Fruit fly (Drosophila melanogaster) whole organism, embryonic: ENCODE results near the gene CG3224.
A peak's percentile ranks its signal among the peaks of the same experiment; 100 is the strongest.

ENCODE experiments used
- Atf3 ChIP-seq: fragments of 200-800 bp; sonication (Bioruptor generic); optimal IDR thresholded peaks from 3 replicates; lab custom pipeline; 2016; ENCODE audit warnings: missing biosample characterization, missing genetic modification characterization
- CG1024 ChIP-seq: fragments of 200-800 bp; sonication (Bioruptor generic); IDR thresholded peaks from 2 replicates; pipeline ENCODE4 v1.3.6; 2022; ENCODE audit warnings: missing biosample characterization, missing genetic modification characterization
- CG10267 ChIP-seq: fragments of 200-800 bp; sonication (Bioruptor generic); optimal IDR thresholded peaks from 2 replicates; lab custom pipeline; 2018; ENCODE audit warnings: missing biosample characterization, mild to moderate bottlenecking, missing genetic modification characterization, moderate library complexity
- CG10565 ChIP-seq: fragments of 200-800 bp; sonication (Bioruptor generic); optimal IDR thresholded peaks from 3 replicates; lab custom pipeline; 2016; ENCODE audit warnings: missing biosample characterization, mild to moderate bottlenecking, missing genetic modification characterization
- CG12104 ChIP-seq: fragments of 200-800 bp; sonication (Bioruptor generic); optimal IDR thresholded peaks from 3 replicates; lab custom pipeline; 2016; ENCODE audit warnings: missing biosample characterization, missing genetic modification characterization
- CG12659 ChIP-seq: fragments of 200-800 bp; sonication (Bioruptor generic); optimal IDR thresholded peaks from 3 replicates; lab custom pipeline; 2017; ENCODE audit warnings: mild to moderate bottlenecking, missing biosample characterization, missing genetic modification reagents, missing genetic modification characterization
- CG14014 ChIP-seq: fragments of 200-800 bp; sonication (Bioruptor generic); IDR thresholded peaks from 2 replicates; pipeline ENCODE4 v1.3.6; 2022; ENCODE audit warnings: missing biosample characterization, missing genetic modification characterization
- CG14710 ChIP-seq: fragments of 200-800 bp; sonication (Bioruptor generic); optimal IDR thresholded peaks from 3 replicates; lab custom pipeline; 2019; ENCODE audit warnings: missing biosample characterization, mild to moderate bottlenecking, missing genetic modification characterization, moderate library complexity
- CG15696 ChIP-seq: fragments of 200-800 bp; sonication (Bioruptor generic); optimal IDR thresholded peaks from 2 replicates; lab custom pipeline; 2019; ENCODE audit warnings: missing biosample characterization, mild to moderate bottlenecking, missing genetic modification characterization, moderate library complexity
- CG1602 ChIP-seq: fragments of 200-800 bp; sonication (Bioruptor generic); optimal IDR thresholded peaks from 3 replicates; lab custom pipeline; 2016; ENCODE audit warnings: missing biosample characterization, missing genetic modification characterization
- CG16779 ChIP-seq: fragments of 200-800 bp; sonication (Bioruptor generic); IDR thresholded peaks from 2 replicates; pipeline ENCODE4 v1.3.6; 2022; ENCODE audit warnings: missing biosample characterization, missing genetic modification characterization
- CG17568 ChIP-seq: fragments of 200-800 bp; sonication (Bioruptor generic); optimal IDR thresholded peaks from 2 replicates; lab custom pipeline; 2018; ENCODE audit warnings: missing biosample characterization, mild to moderate bottlenecking, missing genetic modification characterization, moderate library complexity
- CG17829 ChIP-seq: fragments of 200-800 bp; optimal IDR thresholded peaks from 2 replicates; lab custom pipeline; 2019; ENCODE audit warnings: missing biosample characterization, mild to moderate bottlenecking, missing genetic modification characterization, moderate library complexity
- CG2116 ChIP-seq: fragments of 200-800 bp; sonication (Bioruptor generic); optimal IDR thresholded peaks from 3 replicates; lab custom pipeline; 2018; ENCODE audit warnings: missing biosample characterization, mild to moderate bottlenecking, missing genetic modification characterization
- CG3065 ChIP-seq: fragments of 200-800 bp; sonication (Bioruptor generic); optimal IDR thresholded peaks from 2 replicates; lab custom pipeline; 2016; ENCODE audit warnings: missing biosample characterization, missing genetic modification characterization
- CG31365 ChIP-seq: fragments of 200-800 bp; sonication (Bioruptor generic); optimal IDR thresholded peaks from 2 replicates; lab custom pipeline; 2018; ENCODE audit warnings: missing biosample characterization, mild to moderate bottlenecking, missing genetic modification characterization
- CG3163 ChIP-seq: fragments of 200-800 bp; sonication (Bioruptor generic); optimal IDR thresholded peaks from 3 replicates; lab custom pipeline; 2016; ENCODE audit warnings: missing biosample characterization, missing genetic modification characterization
- CG4282 ChIP-seq: fragments of 200-800 bp; sonication (Bioruptor generic); optimal IDR thresholded peaks from 2 replicates; lab custom pipeline; 2016; ENCODE audit warnings: missing biosample characterization, missing genetic modification characterization
- CG4360 ChIP-seq: fragments of 200-800 bp; sonication (Bioruptor generic); IDR thresholded peaks from 2 replicates; pipeline ENCODE4 v1.3.6; 2022; ENCODE audit warnings: missing biosample characterization, missing genetic modification characterization
- CG4707 ChIP-seq: fragments of 200-800 bp; sonication (Bioruptor generic); optimal IDR thresholded peaks from 2 replicates; lab custom pipeline; 2018; ENCODE audit warnings: missing biosample characterization, mild to moderate bottlenecking, missing genetic modification characterization, moderate library complexity
- CG4730 ChIP-seq: fragments of 200-800 bp; sonication (Bioruptor generic); IDR thresholded peaks from 2 replicates; pipeline ENCODE4 v1.3.6; 2022; ENCODE audit warnings: missing biosample characterization, missing genetic modification characterization
- CG5180 ChIP-seq: fragments of 200-800 bp; sonication (Bioruptor generic); optimal IDR thresholded peaks from 3 replicates; lab custom pipeline; 2017; ENCODE audit warnings: missing biosample characterization, missing genetic modification characterization, mild to moderate bottlenecking, moderate library complexity, missing genetic modification reagents
- CG7963 ChIP-seq: fragments of 200-800 bp; sonication (Bioruptor generic); IDR thresholded peaks from 3 replicates; pipeline ENCODE4 v1.3.6; 2022; ENCODE audit warnings: missing biosample characterization, missing genetic modification characterization; ENCODE audit not compliant: partially characterized antibody
- CG9215 ChIP-seq: fragments of 200-800 bp; sonication (Bioruptor generic); IDR thresholded peaks from 2 replicates; pipeline ENCODE4 v1.3.6; 2022; ENCODE audit warnings: missing biosample characterization, missing genetic modification characterization
- CG9727 ChIP-seq: fragments of 200-800 bp; sonication (Bioruptor generic); optimal IDR thresholded peaks from 3 replicates; lab custom pipeline; 2017; ENCODE audit warnings: missing biosample characterization, mild to moderate bottlenecking, missing genetic modification characterization
- CHES-1-like ChIP-seq: fragments of 200-800 bp; sonication (Bioruptor generic); optimal IDR thresholded peaks from 2 replicates; lab custom pipeline; 2016; ENCODE audit warnings: missing biosample characterization, missing genetic modification characterization
- Deaf1 ChIP-seq: fragments of 200-800 bp; optimal IDR thresholded peaks from 3 replicates; lab custom pipeline; 2019; ENCODE audit warnings: missing biosample characterization, mild to moderate bottlenecking, missing genetic modification characterization, moderate library complexity
- Dp ChIP-seq: fragments of 200-800 bp; sonication (Bioruptor generic); optimal IDR thresholded peaks from 2 replicates; lab custom pipeline; 2018; ENCODE audit warnings: missing biosample characterization, mild to moderate bottlenecking, missing genetic modification characterization, moderate library complexity
- H15 ChIP-seq: fragments of 200-800 bp; sonication (Bioruptor generic); IDR thresholded peaks from 3 replicates; pipeline ENCODE4 v1.3.6; 2022; ENCODE audit warnings: missing biosample characterization, missing genetic modification characterization
- HLH3B ChIP-seq: fragments of 200-800 bp; sonication (Bioruptor generic); IDR thresholded peaks from 2 replicates; pipeline ENCODE4 v1.3.6; 2022; ENCODE audit warnings: missing biosample characterization, missing genetic modification characterization
- Hey ChIP-seq: fragments of 200-800 bp; sonication (Bioruptor generic); optimal IDR thresholded peaks from 3 replicates; lab custom pipeline; 2018; ENCODE audit warnings: missing biosample characterization, mild to moderate bottlenecking, missing genetic modification characterization
- Sox102F ChIP-seq: fragments of 200-800 bp; sonication (Bioruptor generic); optimal IDR thresholded peaks from 2 replicates; lab custom pipeline; 2018; ENCODE audit warnings: missing biosample characterization, mild to moderate bottlenecking, missing genetic modification characterization, moderate library complexity
- bowl ChIP-seq: fragments of 200-800 bp; sonication (Bioruptor generic); IDR thresholded peaks from 2 replicates; pipeline ENCODE4 v1.3.6; 2022; ENCODE audit warnings: missing biosample characterization, missing genetic modification characterization
- chif ChIP-seq, 2 experiments: fragments of 200-800 bp; sonication (Bioruptor generic); optimal IDR thresholded peaks; 3 replicates each; lab custom pipeline; 2016; ENCODE audit warnings: missing biosample characterization in 2 of 2, missing genetic modification characterization in 2 of 2
- chn ChIP-seq: fragments of 200-800 bp; sonication (Bioruptor generic); optimal IDR thresholded peaks from 2 replicates; lab custom pipeline; 2016; ENCODE audit warnings: missing biosample characterization, missing genetic modification characterization
- ems ChIP-seq: fragments of 200-800 bp; sonication (Bioruptor generic); optimal IDR thresholded peaks from 3 replicates; lab custom pipeline; 2016; ENCODE audit warnings: missing biosample characterization, missing genetic modification characterization
- grn ChIP-seq: fragments of 200-800 bp; sonication (Bioruptor generic); optimal IDR thresholded peaks from 3 replicates; lab custom pipeline; 2017; ENCODE audit warnings: missing biosample characterization, missing genetic modification characterization
- hkb ChIP-seq, 2 experiments: fragments of 200-800 bp in 1 of 2; fragments of >200 bp in 1 of 2; sonication (Bioruptor generic) in 1 of 2; IDR thresholded peaks in 1 of 2; optimal IDR thresholded peaks in 1 of 2; 2 replicates each; pipeline versions ENCODE4 v1.3.6 to Lab custom; 2017 to 2022; ENCODE audit warnings: missing biosample characterization in 1 of 2, missing genetic modification characterization in 1 of 2
- hth ChIP-seq: fragments of >200 bp; optimal IDR thresholded peaks from 2 replicates; lab custom pipeline; 2017; ENCODE audit warnings: inconsistent platforms
- ind ChIP-seq: fragments of 200-800 bp; sonication (Bioruptor generic); optimal IDR thresholded peaks from 3 replicates; lab custom pipeline; 2016; ENCODE audit warnings: missing biosample characterization, missing genetic modification characterization
- insv ChIP-seq, 2 experiments: fragments of 200-800 bp; sonication (Bioruptor generic); optimal IDR thresholded peaks; 3 replicates each; lab custom pipeline; 2016 to 2018; ENCODE audit warnings: missing biosample characterization in 2 of 2, missing genetic modification characterization in 2 of 2
- klu ChIP-seq: fragments of 200-800 bp; sonication (Bioruptor generic); IDR thresholded peaks from 2 replicates; pipeline ENCODE4 v1.3.6; 2022; ENCODE audit warnings: missing biosample characterization, missing genetic modification characterization
- lilli ChIP-seq: fragments of 200-800 bp; sonication (Bioruptor generic); optimal IDR thresholded peaks from 3 replicates; lab custom pipeline; 2016; ENCODE audit warnings: missing biosample characterization, missing genetic modification characterization
- lmd ChIP-seq: fragments of 200-800 bp; sonication (Bioruptor generic); IDR thresholded peaks from 2 replicates; pipeline ENCODE4 v1.3.6; 2022; ENCODE audit warnings: missing biosample characterization, missing genetic modification characterization
- mam ChIP-seq: fragments of 200-800 bp; sonication (Bioruptor generic); optimal IDR thresholded peaks from 3 replicates; lab custom pipeline; 2016; ENCODE audit warnings: missing biosample characterization, missing genetic modification characterization
- otp ChIP-seq: fragments of 200-800 bp; sonication (Bioruptor generic); IDR thresholded peaks from 3 replicates; pipeline ENCODE4, ENCODE4 v1.3.6; 2022; ENCODE audit warnings: missing biosample characterization, missing genetic modification characterization
- pb ChIP-seq: fragments of 200-800 bp; sonication (Bioruptor generic); optimal IDR thresholded peaks from 3 replicates; lab custom pipeline; 2016; ENCODE audit warnings: missing biosample characterization, missing genetic modification characterization
- sens ChIP-seq: fragments of 200-800 bp; sonication (Bioruptor generic); peaks from one replicate; lab custom pipeline; 2016; ENCODE audit warnings: missing biosample characterization, missing genetic modification characterization
- sima ChIP-seq: fragments of 200-800 bp; sonication (Bioruptor generic); optimal IDR thresholded peaks from 2 replicates; lab custom pipeline; 2016; ENCODE audit warnings: missing biosample characterization, missing genetic modification characterization
- slbo ChIP-seq: fragments of 200-800 bp; sonication (Bioruptor generic); IDR thresholded peaks from 2 replicates; pipeline ENCODE4 v1.3.6; 2022; ENCODE audit warnings: missing biosample characterization, missing genetic modification characterization
- slp2 ChIP-seq: fragments of 200-800 bp; sonication (Bioruptor generic); optimal IDR thresholded peaks from 2 replicates; lab custom pipeline; 2016; ENCODE audit warnings: missing biosample characterization, missing genetic modification characterization
- stc ChIP-seq: fragments of 200-800 bp; sonication (Bioruptor generic); IDR thresholded peaks from 2 replicates; pipeline ENCODE4 v1.3.6; 2022; ENCODE audit warnings: missing biosample characterization, missing genetic modification characterization
- trem ChIP-seq: fragments of 200-800 bp; optimal IDR thresholded peaks from 3 replicates; lab custom pipeline; 2019; ENCODE audit warnings: missing biosample characterization, mild to moderate bottlenecking, missing genetic modification characterization, moderate library complexity

CG3224 gene

dm6 chrX:6661392-6661837 is at the start of gene CG3224, which contains the start of gene Ctr1A (continued):
- no peak for TF ChIP-seq CG1602 (GFP tag; lab: Kevin White, UChicago)
- no peak for TF ChIP-seq CG4282 (GFP tag; lab: Kevin White, UChicago)
- peak; percentile 26 for TF ChIP-seq Dp
- TF ChIP-seq CG17829 (tag; lab: Kevin White, UChicago) = no peak
- TF ChIP-seq sens (GFP tag; lab: Kevin White, UChicago) = peak; percentile 32
- TF ChIP-seq sima = no peak
- TF ChIP-seq ind = no peak
- TF ChIP-seq CG15696 (tag; lab: Kevin White, UChicago) = no peak
- TF ChIP-seq HLH3B (GFP tag; lab: Robert Waterston, UW) = no peak
- no peak for TF ChIP-seq CG3065 (GFP tag; lab: Kevin White, UChicago)
- no peak for TF ChIP-seq klu (GFP tag; lab: Robert Waterston, UW)
- no peak for TF ChIP-seq chif (GFP tag; optimal IDR thresholded peaks at IDR 0.05; lab: Kevin White, UChicago)
- TF ChIP-seq CG1024 (GFP tag; lab: Robert Waterston, UW) = no peak
- TF ChIP-seq CG14710 (tag; lab: Kevin White, UChicago) = peak; percentile 100
- no peak for TF ChIP-seq CG14014
- no peak for TF ChIP-seq H15 (GFP tag; lab: Robert Waterston, UW)
- peak; percentile 55 for TF ChIP-seq CG2116
- no peak for TF ChIP-seq CG17568 (GFP tag; lab: Kevin White, UChicago)
- TF ChIP-seq chn = no peak
- no peak for TF ChIP-seq pb (GFP tag; lab: Kevin White, UChicago)
- TF ChIP-seq Deaf1 (tag; lab: Kevin White, UChicago) = no peak
- TF ChIP-seq CG9215 (GFP tag; lab: Robert Waterston, UW) = no peak
- TF ChIP-seq lmd (GFP tag; lab: Robert Waterston, UW) = no peak
- no peak for TF ChIP-seq CG12104 (GFP tag; lab: Kevin White, UChicago)
- TF ChIP-seq hkb (optimal IDR thresholded peaks at IDR 0.05; lab: Kevin White, UChicago) = no peak
- no peak for TF ChIP-seq hkb (GFP tag; IDR thresholded peaks at IDR 0.05; lab: Robert Waterston, UW)
- TF ChIP-seq bowl = no peak
- peak in 1 of 2 experiments; percentile 11 for TF ChIP-seq insv (GFP tag; optimal IDR thresholded peaks at IDR 0.05; lab: Kevin White, UChicago)
- TF ChIP-seq slp2 (GFP tag; lab: Kevin White, UChicago) = no peak
- no peak for TF ChIP-seq CG9727
- no peak for TF ChIP-seq Sox102F (GFP tag; lab: Kevin White, UChicago)
- TF ChIP-seq CG12659 = peak; percentile 50
- peak; percentile 13 for TF ChIP-seq CHES-1-like (GFP tag; lab: Kevin White, UChicago)
- no peak for TF ChIP-seq ems (GFP tag; lab: Kevin White, UChicago)
- peak; percentile 69 for TF ChIP-seq CG10267 (tag; lab: Kevin White, UChicago)
- peak; percentile 15 for TF ChIP-seq lilli (GFP tag; lab: Kevin White, UChicago)
- TF ChIP-seq Hey (tag; lab: Kevin White, UChicago) = no peak
- no peak for TF ChIP-seq CG4730 (GFP tag; lab: Robert Waterston, UW)
- TF ChIP-seq hth (lab: Kevin White, UChicago) = no peak
- TF ChIP-seq CG31365 (tag; lab: Kevin White, UChicago) = no peak
- no peak for TF ChIP-seq grn (GFP tag; lab: Kevin White, UChicago)
- TF ChIP-seq mam (GFP tag; lab: Kevin White, UChicago) = no peak
- no peak for TF ChIP-seq CG10565 (GFP tag; lab: Kevin White, UChicago)
- TF ChIP-seq CG3163 (GFP tag; lab: Kevin White, UChicago) = no peak
- no peak for TF ChIP-seq otp (GFP tag; lab: Robert Waterston, UW)
- no peak for TF ChIP-seq slbo
- TF ChIP-seq CG7963 (GFP tag; lab: Robert Waterston, UW) = no peak
- TF ChIP-seq CG4360 (GFP tag; lab: Robert Waterston, UW) = no peak
- no peak for TF ChIP-seq CG4707 (GFP tag; lab: Kevin White, UChicago)
- TF ChIP-seq CG16779 (GFP tag; lab: Robert Waterston, UW) = no peak
- no peak for TF ChIP-seq Atf3 (GFP tag; lab: Kevin White, UChicago)
- TF ChIP-seq trem (tag; lab: Kevin White, UChicago) = peak; percentile 76
- TF ChIP-seq stc (GFP tag; lab: Robert Waterston, UW) = no peak
- TF ChIP-seq CG5180 (GFP tag; lab: Kevin White, UChicago) = no peak
